Fruit fly (Drosophila melanogaster) Kc167 (cell line): ENCODE measurements around the gene Mccc1.

Experiments used
- Sin3A ChIP-seq: fragments of >200 bp; optimal IDR thresholded peaks from 2 replicates; lab custom pipeline; 2018; ENCODE audit warnings: missing external identifiers
- insv ChIP-seq: fragments of >200 bp; optimal IDR thresholded peaks from 3 replicates; lab custom pipeline; 2018; ENCODE audit warnings: missing external identifiers
- psq ChIP-seq: fragments of >200 bp; optimal IDR thresholded peaks from 2 replicates; lab custom pipeline; 2017; ENCODE audit warnings: missing external identifiers

DNA sequence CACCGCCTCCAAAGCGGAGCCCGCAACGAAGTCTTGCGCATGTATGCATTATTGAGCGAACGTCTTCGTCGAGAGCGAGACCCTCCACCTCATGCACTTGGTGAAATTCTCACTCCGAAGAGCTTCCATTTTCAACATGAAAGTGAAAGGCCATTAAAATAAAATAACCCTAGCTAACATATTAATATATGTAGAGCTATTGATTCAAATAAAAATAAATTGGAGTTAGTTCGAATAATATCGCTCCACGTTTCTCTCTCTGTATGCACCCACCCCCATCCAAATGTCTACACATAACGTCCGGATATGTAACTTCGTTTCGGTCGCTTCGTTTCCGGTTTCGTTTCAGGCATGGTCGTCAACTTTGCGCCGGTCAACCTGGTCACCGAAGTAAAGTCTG is 52.4 kb downstream of the Mccc1 start:
- TF ChIP-seq insv (no peak), Sin3A (no peak), psq (no peak)
